Fruit fly (Drosophila melanogaster): ENCODE data around the gene CG13288.

- TF ChIP-seq kay (GFP tag; ENCODE audit: borderline replicate concordance) (no peak), CG7045 (GFP tag; optimal IDR thresholded peaks at IDR 0.05) (no peak), Crg-1 (GFP tag; optimal IDR thresholded peaks at IDR 0.05) (no peak), CG33017 (tag; optimal IDR thresholded peaks at IDR 0.05) (no peak), pad (GFP tag; optimal IDR thresholded peaks at IDR 0.05) (no peak), CG5204 (GFP tag; optimal IDR thresholded peaks at IDR 0.05) (no peak), cnc (optimal IDR thresholded peaks at IDR 0.05) (no peak), CG7101 (tag; optimal IDR thresholded peaks at IDR 0.05) (no peak), CG12768 (GFP tag; optimal IDR thresholded peaks at IDR 0.05) (no peak), Hr96 (GFP tag; optimal IDR thresholded peaks at IDR 0.05) (no peak), cic (GFP tag; optimal IDR thresholded peaks at IDR 0.05) (no peak)
Measured at dm6 chr3L:5903955-5904354, 3.2 kb upstream of the CG13288 start, which contains the start of gene CG32413.

Measured in whole organism, adult.